Fruit fly (Drosophila melanogaster) whole organism, embryonic: ENCODE results near the gene cype.

ENCODE experiments used
- CG10431 ChIP-seq: fragments of 200-800 bp; sonication (Bioruptor generic); optimal IDR thresholded peaks from 3 replicates; lab custom pipeline; 2018; ENCODE audit warnings: missing biosample characterization, mild to moderate bottlenecking, missing genetic modification characterization
- CG11247 ChIP-seq: fragments of 200-800 bp; sonication (Bioruptor generic); IDR thresholded peaks from 2 replicates; pipeline ENCODE4 v1.3.6; 2022; ENCODE audit warnings: missing biosample characterization, missing genetic modification characterization
- CG11398 ChIP-seq: fragments of 200-800 bp; sonication (Bioruptor generic); optimal IDR thresholded peaks from 2 replicates; lab custom pipeline; 2016; ENCODE audit warnings: missing biosample characterization, missing genetic modification characterization
- CG1603 ChIP-seq: fragments of 200-800 bp; sonication (Bioruptor generic); optimal IDR thresholded peaks from 2 replicates; lab custom pipeline; 2019; ENCODE audit warnings: missing biosample characterization, mild to moderate bottlenecking, missing genetic modification characterization, moderate library complexity
- CG17359 ChIP-seq: fragments of 200-800 bp; sonication (Bioruptor generic); optimal IDR thresholded peaks from 3 replicates; lab custom pipeline; 2018; ENCODE audit warnings: missing biosample characterization, mild to moderate bottlenecking, missing genetic modification characterization, moderate library complexity
- CG2889 ChIP-seq: fragments of 200-800 bp; sonication (Bioruptor generic); IDR thresholded peaks from 3 replicates; pipeline ENCODE4 v1.3.6; 2022; ENCODE audit warnings: missing biosample characterization, missing genetic modification characterization
- CG31224 ChIP-seq: fragments of 200-800 bp; sonication (Bioruptor generic); IDR thresholded peaks from 2 replicates; pipeline ENCODE4 v1.3.6; 2022; ENCODE audit warnings: missing biosample characterization, missing genetic modification characterization
- CG3281 ChIP-seq: fragments of 200-800 bp; sonication (Bioruptor generic); optimal IDR thresholded peaks from 3 replicates; lab custom pipeline; 2017; ENCODE audit warnings: missing biosample characterization, mild to moderate bottlenecking, missing genetic modification characterization
- CG3995 ChIP-seq: fragments of 200-800 bp; sonication (Bioruptor generic); optimal IDR thresholded peaks from 3 replicates; lab custom pipeline; 2016; ENCODE audit warnings: missing biosample characterization, missing genetic modification characterization
- CG4854 ChIP-seq: fragments of 200-800 bp; sonication (Bioruptor generic); optimal IDR thresholded peaks from 2 replicates; lab custom pipeline; 2016; ENCODE audit warnings: missing biosample characterization, missing genetic modification characterization, inconsistent platforms
- CG5180 ChIP-seq: fragments of 200-800 bp; sonication (Bioruptor generic); optimal IDR thresholded peaks from 3 replicates; lab custom pipeline; 2017; ENCODE audit warnings: missing biosample characterization, missing genetic modification characterization, mild to moderate bottlenecking, moderate library complexity, missing genetic modification reagents
- CG6254 ChIP-seq: fragments of 200-800 bp; sonication (Bioruptor generic); optimal IDR thresholded peaks from 3 replicates; lab custom pipeline; 2017; ENCODE audit warnings: mild to moderate bottlenecking, missing biosample characterization, missing genetic modification reagents, missing genetic modification characterization
- CG6654 ChIP-seq: fragments of 200-800 bp; sonication (Bioruptor generic); optimal IDR thresholded peaks from 2 replicates; lab custom pipeline; 2017; ENCODE audit warnings: missing biosample characterization, mild to moderate bottlenecking, missing genetic modification characterization
- CG6813 ChIP-seq: fragments of 200-800 bp; sonication (Bioruptor generic); optimal IDR thresholded peaks from 2 replicates; lab custom pipeline; 2017; ENCODE audit warnings: missing biosample characterization, missing genetic modification characterization, mild to moderate bottlenecking, moderate library complexity, missing genetic modification reagents
- CG7357 ChIP-seq: fragments of 200-800 bp; sonication (Bioruptor generic); IDR thresholded peaks from 3 replicates; pipeline ENCODE4 v1.3.6; 2022; ENCODE audit warnings: missing biosample characterization, missing genetic modification characterization
- CG9215 ChIP-seq: fragments of 200-800 bp; sonication (Bioruptor generic); IDR thresholded peaks from 2 replicates; pipeline ENCODE4 v1.3.6; 2022; ENCODE audit warnings: missing biosample characterization, missing genetic modification characterization
- CG9932 ChIP-seq: fragments of 200-800 bp; sonication (Bioruptor generic); IDR thresholded peaks from 2 replicates; pipeline ENCODE4 v1.3.6; 2022; ENCODE audit warnings: missing biosample characterization, missing genetic modification characterization
- CoRest ChIP-seq: fragments of 200-800 bp; sonication (Bioruptor generic); optimal IDR thresholded peaks from 3 replicates; lab custom pipeline; 2018; ENCODE audit warnings: missing biosample characterization, mild to moderate bottlenecking, missing genetic modification characterization, moderate library complexity
- ERR ChIP-seq: fragments of 200-800 bp; sonication (Bioruptor generic); optimal IDR thresholded peaks from 2 replicates; lab custom pipeline; 2016; ENCODE audit warnings: missing biosample characterization, missing genetic modification characterization
- GATAe ChIP-seq: fragments of 200-800 bp; sonication (Bioruptor generic); conservative IDR thresholded peaks from 2 replicates; pipeline ENCODE4 v1.3.6; 2022; ENCODE audit warnings: missing biosample characterization, missing genetic modification characterization
- H2.0 ChIP-seq: fragments of 200-800 bp; sonication (Bioruptor generic); IDR thresholded peaks from 2 replicates; pipeline ENCODE4 v1.3.6; 2022; ENCODE audit warnings: missing biosample characterization, missing genetic modification characterization
- HLH4C ChIP-seq: fragments of 200-800 bp; sonication (Bioruptor generic); IDR thresholded peaks from 3 replicates; pipeline ENCODE4 v1.3.6; 2022; ENCODE audit warnings: missing biosample characterization, missing genetic modification characterization; ENCODE audit not compliant: partially characterized antibody
- Hr3 ChIP-seq: fragments of 200-800 bp; sonication (Bioruptor generic); optimal IDR thresholded peaks from 3 replicates; lab custom pipeline; 2016; ENCODE audit warnings: missing biosample characterization, missing genetic modification characterization
- Jarid2 ChIP-seq: fragments of 200-800 bp; sonication (Bioruptor generic); optimal IDR thresholded peaks from 3 replicates; lab custom pipeline; 2017; ENCODE audit warnings: mild to moderate bottlenecking, missing biosample characterization, missing genetic modification reagents, missing genetic modification characterization
- Kr ChIP-seq: fragments of 200-800 bp; sonication (Bioruptor generic); optimal IDR thresholded peaks from 2 replicates; lab custom pipeline; 2017; ENCODE audit warnings: missing biosample characterization, mild to moderate bottlenecking, missing genetic modification characterization
- MESR4 ChIP-seq: fragments of 200-800 bp; sonication (Bioruptor generic); optimal IDR thresholded peaks from 2 replicates; lab custom pipeline; 2018; ENCODE audit warnings: missing biosample characterization, mild to moderate bottlenecking, missing genetic modification characterization, moderate library complexity
- Mrtf ChIP-seq: fragments of 200-800 bp; sonication (Bioruptor generic); IDR thresholded peaks from 3 replicates; pipeline ENCODE4 v1.3.6; 2022; ENCODE audit warnings: missing biosample characterization, missing genetic modification characterization
- Oli ChIP-seq: fragments of 200-800 bp; sonication (Bioruptor generic); optimal IDR thresholded peaks from 2 replicates; lab custom pipeline; 2018; ENCODE audit warnings: missing biosample characterization, mild to moderate bottlenecking, missing genetic modification characterization, moderate library complexity
- Ptx1 ChIP-seq: fragments of 200-800 bp; sonication (Bioruptor generic); IDR thresholded peaks from 2 replicates; pipeline ENCODE4 v1.3.6; 2022; ENCODE audit warnings: missing biosample characterization, missing genetic modification characterization
- Sin3A ChIP-seq: fragments of >200 bp; optimal IDR thresholded peaks from 2 replicates; lab custom pipeline; 2018
- Sox100B ChIP-seq: fragments of 200-800 bp; sonication (Bioruptor generic); optimal IDR thresholded peaks from 3 replicates; lab custom pipeline; 2018; ENCODE audit warnings: missing biosample characterization, mild to moderate bottlenecking, missing genetic modification characterization
- Trl ChIP-seq, 3 experiments: fragments of >200 bp in 2 of 3; fragments of 200-800 bp in 1 of 3; sonication (Bioruptor generic) in 1 of 3; optimal IDR thresholded peaks; 2 replicates in 1 of 3; 3 replicates in 2 of 3; lab custom pipeline; 2016 to 2017; ENCODE audit warnings: missing biosample characterization in 1 of 3, missing genetic modification characterization in 1 of 3
- Usf ChIP-seq: fragments of 200-800 bp; sonication (Bioruptor generic); optimal IDR thresholded peaks from 2 replicates; lab custom pipeline; 2017; ENCODE audit warnings: missing genotype, missing biosample characterization, missing genetic modification characterization
- Xbp1 ChIP-seq: fragments of 200-800 bp; sonication (Bioruptor generic); optimal IDR thresholded peaks from 3 replicates; lab custom pipeline; 2016; ENCODE audit warnings: missing biosample characterization, mild to moderate bottlenecking, missing genetic modification characterization
- croc ChIP-seq: fragments of 200-800 bp; sonication (Bioruptor generic); conservative IDR thresholded peaks from 3 replicates; pipeline ENCODE4 v1.3.6; 2022; ENCODE audit warnings: missing biosample characterization, missing genetic modification characterization
- emc ChIP-seq: fragments of 200-800 bp; sonication (Bioruptor generic); optimal IDR thresholded peaks from 2 replicates; lab custom pipeline; 2016; ENCODE audit warnings: missing biosample characterization, missing genetic modification characterization
- hb ChIP-seq: fragments of 200-800 bp; sonication (Bioruptor generic); IDR thresholded peaks from 3 replicates; pipeline ENCODE4 v1.3.6; 2022; ENCODE audit warnings: missing biosample characterization, missing genetic modification characterization; ENCODE audit not compliant: partially characterized antibody
- hbn ChIP-seq: fragments of 200-800 bp; sonication (Bioruptor generic); IDR thresholded peaks from 2 replicates; pipeline ENCODE4 v1.3.6; 2022; ENCODE audit warnings: missing biosample characterization, missing genetic modification characterization; ENCODE audit not compliant: partially characterized antibody
- hth ChIP-seq: fragments of >200 bp; optimal IDR thresholded peaks from 2 replicates; lab custom pipeline; 2017; ENCODE audit warnings: inconsistent platforms
- ind ChIP-seq: fragments of 200-800 bp; sonication (Bioruptor generic); optimal IDR thresholded peaks from 3 replicates; lab custom pipeline; 2016; ENCODE audit warnings: missing biosample characterization, missing genetic modification characterization
- jumu ChIP-seq: fragments of 200-800 bp; sonication (Bioruptor generic); optimal IDR thresholded peaks from 3 replicates; lab custom pipeline; 2016; ENCODE audit warnings: missing biosample characterization, missing genetic modification characterization
- knrl ChIP-seq: fragments of 200-800 bp; sonication (Bioruptor generic); IDR thresholded peaks from 3 replicates; pipeline ENCODE4 v1.3.6; 2022; ENCODE audit warnings: missing biosample characterization, missing genetic modification characterization; ENCODE audit not compliant: partially characterized antibody
- lov ChIP-seq, 2 experiments: fragments of 200-800 bp in 1 of 2; fragments of >200 bp in 1 of 2; sonication (Bioruptor generic) in 1 of 2; IDR thresholded peaks in 1 of 2; optimal IDR thresholded peaks in 1 of 2; 2 replicates in 1 of 2; 3 replicates in 1 of 2; pipeline versions ENCODE4 v1.3.6 to Lab custom; 2017 to 2022; ENCODE audit warnings: missing biosample characterization in 1 of 2, missing genetic modification characterization in 1 of 2
- pnt ChIP-seq: fragments of 200-800 bp; sonication (Bioruptor generic); optimal IDR thresholded peaks from 3 replicates; lab custom pipeline; 2016; ENCODE audit warnings: missing biosample characterization, missing genetic modification characterization
- psq ChIP-seq: fragments of 200-800 bp; sonication (Bioruptor generic); optimal IDR thresholded peaks from 2 replicates; lab custom pipeline; 2017; ENCODE audit warnings: missing biosample characterization, missing genetic modification characterization
- pum ChIP-seq: fragments of 200-800 bp; sonication (Bioruptor generic); optimal IDR thresholded peaks from 2 replicates; lab custom pipeline; 2016; ENCODE audit warnings: missing biosample characterization, missing genetic modification characterization
- ssp ChIP-seq: fragments of 200-800 bp; sonication (Bioruptor generic); IDR thresholded peaks from 2 replicates; pipeline ENCODE4 v1.3.6; 2022; ENCODE audit warnings: missing biosample characterization, missing genetic modification characterization
- z ChIP-seq: fragments of 200-800 bp; sonication (Bioruptor generic); IDR thresholded peaks from 3 replicates; pipeline ENCODE4 v1.3.6; 2022; ENCODE audit warnings: missing biosample characterization, missing genetic modification characterization
- zen ChIP-seq: fragments of 200-800 bp; sonication (Bioruptor generic); optimal IDR thresholded peaks from 3 replicates; lab custom pipeline; 2018; ENCODE audit warnings: missing biosample characterization, mild to moderate bottlenecking, missing genetic modification characterization, moderate library complexity

Gene cype

DNA sequence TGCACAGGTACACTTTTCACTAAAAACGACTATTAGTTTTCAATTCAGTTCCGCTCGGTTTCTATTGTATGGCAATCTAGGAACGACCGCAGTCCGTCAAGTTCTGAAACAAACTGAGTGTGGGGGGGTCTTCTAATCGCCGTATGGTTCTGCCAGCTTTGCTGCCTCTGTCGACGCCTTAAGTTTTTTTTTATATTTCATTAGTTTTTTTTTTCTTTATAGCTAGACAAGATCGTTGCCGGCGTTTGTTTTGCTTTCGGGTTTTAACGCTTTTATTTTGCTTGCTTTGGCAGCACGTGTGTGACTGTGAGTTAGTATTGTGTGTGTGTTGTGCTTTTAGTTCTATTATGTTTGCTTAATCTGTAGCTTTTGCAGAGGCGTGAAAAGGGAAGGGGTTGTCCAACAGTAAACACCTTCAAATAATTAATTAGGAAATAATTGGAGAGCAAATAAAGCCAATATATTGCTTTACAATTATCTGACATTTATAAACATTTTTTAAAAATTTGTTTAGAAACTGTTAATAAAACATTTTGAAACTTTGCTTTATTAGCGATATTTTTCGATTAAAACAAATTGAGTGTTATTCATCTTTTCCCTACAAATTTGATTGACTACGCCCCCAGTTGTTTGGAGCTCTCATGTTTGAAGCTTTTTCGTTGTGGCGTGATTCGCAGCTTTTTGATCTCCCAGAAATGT lies 15.2 kb downstream of the cype start, which contains the start of gene Acsf2 (continued):
- TF ChIP-seq z (no peak), Trl (optimal IDR thresholded peaks at IDR 0.05; lab: Kevin White, UChicago) (no peak), Trl (GFP tag; optimal IDR thresholded peaks at IDR 0.05; lab: Kevin White, UChicago) (peak; percentile 93), CG1603 (tag; lab: Kevin White, UChicago) (peak; percentile 45), CG11247 (GFP tag; lab: Robert Waterston, UW) (peak; percentile 96), lov (optimal IDR thresholded peaks at IDR 0.05; lab: Kevin White, UChicago) (no peak), lov (GFP tag; IDR thresholded peaks at IDR 0.05; lab: Robert Waterston, UW) (no peak), Oli (tag; lab: Kevin White, UChicago) (peak; percentile 92), CG9932 (GFP tag; lab: Robert Waterston, UW) (peak; percentile 98), H2.0 (GFP tag; lab: Robert Waterston, UW) (peak; percentile 88), CoRest (tag; lab: Kevin White, UChicago) (peak; percentile 98), Sin3A (lab: Kevin White, UChicago) (no peak), CG10431 (GFP tag; lab: Kevin White, UChicago) (no peak), CG6654 (GFP tag; lab: Kevin White, UChicago) (peak; percentile 81), HLH4C (GFP tag; lab: Robert Waterston, UW) (no peak), GATAe (GFP tag; lab: Robert Waterston, UW) (peak; percentile 93), CG3281 (peak; percentile 99), hth (no peak), ERR (peak; percentile 93), hbn (no peak), ind (GFP tag; lab: Kevin White, UChicago) (peak; percentile 98), ssp (GFP tag; lab: Robert Waterston, UW) (peak; percentile 86), CG31224 (GFP tag; lab: Robert Waterston, UW) (peak; percentile 96), pum (GFP tag; lab: Kevin White, UChicago) (peak; percentile 88), croc (GFP tag; lab: Robert Waterston, UW) (peak; percentile 49; the same call in 2 of the 3 replicates), CG9215 (GFP tag; lab: Robert Waterston, UW) (peak; percentile 99), CG6254 (GFP tag; lab: Kevin White, UChicago) (no peak), Kr (GFP tag; lab: Kevin White, UChicago) (no peak), emc (GFP tag; lab: Kevin White, UChicago) (peak; percentile 93), knrl (GFP tag; lab: Robert Waterston, UW) (no peak), CG6813 (GFP tag; lab: Kevin White, UChicago) (peak; percentile 92), hb (GFP tag; lab: Robert Waterston, UW) (no peak), CG5180 (GFP tag; lab: Kevin White, UChicago) (peak; percentile 80), Hr3 (GFP tag; lab: Kevin White, UChicago) (peak; percentile 93), jumu (peak; percentile 89), Ptx1 (peak; percentile 97), CG2889 (GFP tag; lab: Robert Waterston, UW) (peak; percentile 90), Sox100B (GFP tag; lab: Kevin White, UChicago) (peak; percentile 87), CG17359 (tag; lab: Kevin White, UChicago) (peak; percentile 87), CG4854 (peak; percentile 92), CG3995 (peak; percentile 85), Usf (GFP tag; lab: Kevin White, UChicago) (peak; percentile 98), psq (peak; percentile 69), CG11398 (GFP tag; lab: Kevin White, UChicago) (peak; percentile 85), MESR4 (GFP tag; lab: Kevin White, UChicago) (peak; percentile 14), CG7357 (GFP tag; lab: Robert Waterston, UW) (peak; percentile 93), pnt (GFP tag; lab: Kevin White, UChicago) (peak; percentile 80), zen (tag; lab: Kevin White, UChicago) (peak; percentile 80), Xbp1 (peak; percentile 92), Jarid2 (GFP tag; lab: Kevin White, UChicago) (peak; percentile 81), Mrtf (GFP tag; lab: Robert Waterston, UW) (peak; percentile 91)
